Fruit fly (Drosophila melanogaster): ENCODE data around the gene GCS1.

Gene GCS1

dm6 chrX:11389494-11390447 lies 42.0 kb upstream of the GCS1 start (continued):
- TF ChIP-seq CG13287 (GFP tag; IDR thresholded peaks at IDR 0.05; ENCODE audit: partially characterized antibody) (peak; percentile 76), Taf1 (GFP tag; IDR thresholded peaks at IDR 0.05) (no peak), nerfin-1 (tag; optimal IDR thresholded peaks at IDR 0.05) (peak; percentile 56), CG11398 (GFP tag; optimal IDR thresholded peaks at IDR 0.05) (no peak), CG17385 (GFP tag; optimal IDR thresholded peaks at IDR 0.05) (peak; percentile 96), CG7357 (GFP tag; IDR thresholded peaks at IDR 0.05) (no peak), hb (GFP tag; IDR thresholded peaks at IDR 0.05; ENCODE audit: partially characterized antibody) (peak; percentile 86; the same call in 2 of the 3 replicates), Sry-δ (GFP tag; optimal IDR thresholded peaks at IDR 0.05) (peak; percentile 43), BEAF-32 (GFP tag; optimal IDR thresholded peaks at IDR 0.05) (peak; percentile 65), Lhr (GFP tag; optimal IDR thresholded peaks at IDR 0.05) (peak; percentile 49), Deaf1 (tag; optimal IDR thresholded peaks at IDR 0.05) (peak; percentile 44), Hmr (GFP tag; optimal IDR thresholded peaks at IDR 0.05) (peak; percentile 13), CG34224 (GFP tag; IDR thresholded peaks at IDR 0.05; ENCODE audit: partially characterized antibody) (peak; percentile 78; the same call in 2 of the 3 replicates)

DNA sequence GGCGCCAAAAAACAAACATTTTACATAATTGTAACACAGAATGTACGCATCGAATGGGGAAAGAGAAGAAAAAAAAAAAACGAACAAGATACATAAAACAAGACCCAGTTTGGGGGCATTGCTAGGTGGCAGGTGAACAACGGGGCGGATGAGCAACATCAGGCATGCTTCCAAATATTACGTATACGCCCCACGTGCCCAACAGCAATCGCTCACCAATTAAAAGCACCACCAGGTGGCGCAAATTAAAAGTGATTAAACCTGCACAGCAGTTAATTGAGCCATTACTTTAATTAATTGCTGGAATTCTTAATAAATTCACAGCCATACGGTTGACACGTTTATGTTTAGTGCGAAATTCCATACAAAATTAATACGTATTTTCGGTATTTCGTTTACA lies 37.7 kb upstream of the GCS1 start:
- TF ChIP-seq CG6854 (GFP tag; optimal IDR thresholded peaks at IDR 0.05) (no peak), Pdp1 (GFP tag; optimal IDR thresholded peaks at IDR 0.05) (peak in 1 of 2 experiments; percentile 42), sim (GFP tag; IDR thresholded peaks at IDR 0.05) (no peak), sd (tag; optimal IDR thresholded peaks at IDR 0.05) (peak; percentile 45), scrt (GFP tag; optimal IDR thresholded peaks at IDR 0.05) (no peak), Awh (GFP tag; IDR thresholded peaks at IDR 0.05) (no peak), CG1603 (tag; optimal IDR thresholded peaks at IDR 0.05) (no peak), toy (GFP tag; IDR thresholded peaks at IDR 0.05) (no peak), CTCF (GFP tag; optimal IDR thresholded peaks at IDR 0.05) (peak; percentile 54), CG2199 (GFP tag; IDR thresholded peaks at IDR 0.05) (no peak), CG7372 (GFP tag; IDR thresholded peaks at IDR 0.05) (peak; percentile 90), CG6175 (GFP tag; IDR thresholded peaks at IDR 0.05) (no peak), CG11560 (tag; IDR thresholded peaks at IDR 0.05) (no peak), CG13123 (GFP tag; optimal IDR thresholded peaks at IDR 0.05) (no peak), luna (GFP tag; optimal IDR thresholded peaks at IDR 0.05) (no peak)

DNA sequence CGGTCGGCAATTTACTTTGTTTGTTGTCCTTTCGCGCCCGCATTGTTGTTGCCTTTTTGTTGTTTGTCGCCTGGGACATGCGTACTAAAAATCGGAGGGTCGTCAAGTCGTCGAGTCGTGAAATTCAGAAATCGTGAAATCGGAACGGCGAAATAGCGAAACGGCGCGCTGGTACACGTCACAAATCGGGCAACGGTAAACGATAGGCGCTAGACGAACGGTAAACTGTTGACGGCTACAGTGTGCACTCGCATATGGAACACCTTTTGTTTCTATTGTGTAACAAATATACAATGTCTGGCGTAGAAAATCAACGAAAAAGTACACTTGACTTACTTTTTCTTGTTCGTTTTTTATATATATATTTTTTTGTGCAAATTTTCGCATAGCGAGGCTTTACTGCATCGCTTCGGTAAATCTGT lies 36.2 kb upstream of the GCS1 start:
- TF ChIP-seq CG12155 (GFP tag; optimal IDR thresholded peaks at IDR 0.05) (peak; percentile 54), CG17912 (GFP tag; optimal IDR thresholded peaks at IDR 0.05) (no peak), CG2202 (tag; optimal IDR thresholded peaks at IDR 0.05) (no peak), maf-S (GFP tag; optimal IDR thresholded peaks at IDR 0.05) (peak; percentile 40), CG11504 (tag; optimal IDR thresholded peaks at IDR 0.05) (peak; percentile 76), CG7357 (GFP tag; IDR thresholded peaks at IDR 0.05) (peak; percentile 42; the same call in 1 of the 3 replicates), CG4328 (GFP tag; optimal IDR thresholded peaks at IDR 0.05) (peak; percentile 33), CG12659 (GFP tag; optimal IDR thresholded peaks at IDR 0.05) (peak; percentile 71), CG12071 (GFP tag; optimal IDR thresholded peaks at IDR 0.05) (peak; percentile 54), CrebB (tag; optimal IDR thresholded peaks at IDR 0.05) (peak; percentile 29), Gsc (GFP tag; IDR thresholded peaks at IDR 0.05) (0 out of 2 replicates have a peak, but pooled peaks have one; percentile 31), CG17612 (GFP tag; IDR thresholded peaks at IDR 0.05) (peak; percentile 58), run (tag; optimal IDR thresholded peaks at IDR 0.05) (no peak), Oli (tag; optimal IDR thresholded peaks at IDR 0.05) (peak; percentile 60), gro (GFP tag; optimal IDR thresholded peaks at IDR 0.05) (peak; percentile 57), pnt (GFP tag; optimal IDR thresholded peaks at IDR 0.05) (peak; percentile 49), CG14860 (GFP tag; IDR thresholded peaks at IDR 0.05; ENCODE audit: partially characterized antibody) (no peak), Neu2 (GFP tag; optimal IDR thresholded peaks at IDR 0.05; ENCODE audit: borderline replicate concordance) (no peak), jumu (GFP tag; optimal IDR thresholded peaks at IDR 0.05) (peak; percentile 47), sim (GFP tag; IDR thresholded peaks at IDR 0.05) (no peak), fd3F (GFP tag; optimal IDR thresholded peaks at IDR 0.05) (peak; percentile 73)
